Worm (Caenorhabditis elegans): Measurements from ENCODE around the gene K02E2.11.

Gene K02E2.11

DNA sequence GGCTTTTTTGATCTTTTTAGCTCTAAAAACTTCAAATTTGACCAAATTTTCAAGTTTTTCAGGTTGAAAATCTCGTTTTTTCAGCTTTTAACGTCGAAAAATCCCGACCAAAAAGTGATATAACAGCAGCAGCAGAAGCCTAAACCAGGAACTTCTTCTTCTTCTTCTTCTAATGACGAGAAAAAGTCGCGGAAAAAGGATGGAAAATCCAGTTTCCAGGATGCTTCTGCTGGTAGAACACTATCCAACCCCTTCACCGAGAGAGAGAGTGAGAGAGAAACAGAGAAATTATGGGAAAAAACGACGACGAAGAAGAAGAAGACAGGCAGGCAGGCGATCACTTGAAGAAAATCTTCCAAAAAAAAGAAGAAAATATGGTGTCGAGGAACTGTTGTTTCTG is 23.7 kb downstream of the K02E2.11 start (continued):
- TF ChIP-seq F49E8.2 (tag; optimal IDR thresholded peaks at IDR 0.05; ENCODE audit: insufficient read depth) = no peak
- no peak for TF ChIP-seq C17E4.6 (GFP tag; IDR thresholded peaks at IDR 0.05)
- no peak for TF ChIP-seq attf-3 (GFP tag; conservative IDR thresholded peaks at IDR 0.05)
- TF ChIP-seq Y53G8AR.9 (GFP tag; conservative IDR thresholded peaks at IDR 0.05) = no peak

DNA sequence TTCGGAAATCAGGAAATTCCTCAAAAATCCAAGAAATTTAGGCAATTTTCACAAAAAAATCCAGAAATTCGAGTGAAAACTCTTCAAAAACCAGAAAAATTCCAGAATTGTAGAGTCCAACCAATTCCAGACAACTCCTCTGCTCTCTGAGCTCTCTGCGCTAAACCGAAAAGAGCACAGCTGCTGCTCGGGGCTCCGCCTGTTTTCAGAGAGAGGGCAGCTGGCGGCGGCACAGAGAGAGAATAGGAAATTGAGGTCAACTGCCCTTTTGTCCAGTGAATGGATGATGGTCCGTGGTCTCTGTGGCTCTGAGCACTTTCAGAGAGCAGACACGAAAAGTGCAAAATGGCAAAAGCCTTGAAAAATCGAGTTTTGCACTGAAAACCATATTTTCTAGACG is 25.9 kb downstream of the K02E2.11 start:
- TF ChIP-seq efl-1 (GFP tag; optimal IDR thresholded peaks at IDR 0.05) (no peak), madf-10 (tag; optimal IDR thresholded peaks at IDR 0.05) (no peak), mxl-1 (tag; optimal IDR thresholded peaks at IDR 0.05) (no peak), snpc-4 (GFP tag; optimal IDR thresholded peaks at IDR 0.05) (no peak), snpc-4 (tag; optimal IDR thresholded peaks at IDR 0.05) (no peak), K12H6.12 (tag; optimal IDR thresholded peaks at IDR 0.05) (no peak), K11D2.4 (GFP tag; IDR thresholded peaks at IDR 0.05) (no peak), nfya-1 (tag; optimal IDR thresholded peaks at IDR 0.05; ENCODE audit: borderline replicate concordance, insufficient read depth) (no peak), mcd-1 (GFP tag; IDR thresholded peaks at IDR 0.05) (no peak), lin-35 (GFP tag; optimal IDR thresholded peaks at IDR 0.05) (no peak), ztf-3 (GFP tag; optimal IDR thresholded peaks at IDR 0.05) (no peak)

DNA sequence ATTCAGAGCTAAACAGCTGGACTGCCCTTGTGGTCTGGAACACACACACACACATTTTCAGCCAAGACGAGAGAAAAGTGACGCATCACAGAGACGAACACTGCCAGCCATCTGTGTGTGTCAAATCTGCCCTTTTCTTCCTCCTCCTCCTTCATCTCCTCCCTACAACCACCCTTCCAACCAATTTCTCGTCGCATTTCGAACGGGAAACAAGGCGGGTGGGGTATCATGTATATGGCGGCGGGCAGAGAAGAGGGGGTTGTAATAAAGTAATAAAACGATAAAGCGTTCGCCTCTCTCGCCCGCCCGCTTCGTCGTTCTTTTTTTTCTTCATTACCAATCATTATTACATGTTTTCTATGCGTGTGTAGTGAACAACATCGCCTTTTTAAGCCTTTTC is 27.2 kb downstream of the K02E2.11 start:
- peak; percentile 19 for TF ChIP-seq ceh-27 (GFP tag; optimal IDR thresholded peaks at IDR 0.05)
- no peak for TF ChIP-seq B0261.1 (tag; optimal IDR thresholded peaks at IDR 0.05)
- TF ChIP-seq sea-2 (GFP tag; IDR thresholded peaks at IDR 0.05) = 0 out of 2 replicates have a peak, but pooled peaks have one; percentile 38
- no peak for TF ChIP-seq cebp-1 (GFP tag; IDR thresholded peaks at IDR 0.05)
- TF ChIP-seq cebp-1 (tag; optimal IDR thresholded peaks at IDR 0.05) = peak; percentile 31
- TF ChIP-seq madf-8 (GFP tag; conservative IDR thresholded peaks at IDR 0.05) = no peak
- TF ChIP-seq zfh-2 (GFP tag; conservative IDR thresholded peaks at IDR 0.05) = peak; percentile 68
- TF ChIP-seq ets-4 (GFP tag; optimal IDR thresholded peaks at IDR 0.05) = peak; percentile 7
- peak; percentile 38; the same call in 1 of the 2 replicates for TF ChIP-seq dox-1 (GFP tag; IDR thresholded peaks at IDR 0.05)

DNA sequence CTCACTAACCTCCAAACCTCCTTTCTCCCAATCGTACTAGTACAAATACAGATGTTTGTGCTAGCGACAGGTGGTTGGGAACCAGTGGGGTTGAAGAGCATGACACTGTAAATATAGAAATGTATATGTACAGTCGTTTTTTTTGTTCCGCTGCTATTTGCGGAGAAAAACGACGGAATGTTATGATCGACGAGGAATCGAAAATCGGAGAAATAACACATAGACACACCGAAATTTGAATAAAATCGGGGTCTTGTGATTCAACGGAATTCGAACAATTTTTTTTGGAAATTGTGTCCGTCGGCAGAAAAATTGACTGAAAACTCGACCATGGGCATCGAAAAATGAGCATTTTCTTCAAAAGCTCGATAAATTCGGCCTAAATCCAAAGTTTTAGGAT is 28.5 kb downstream of the K02E2.11 start, which contains the start of gene F53H2.3:
F53H2.3 (minus strand) TSS at position 101 of the 400 bp plus-strand sequence.
- TF ChIP-seq F57A8.1 (GFP tag; optimal IDR thresholded peaks at IDR 0.05) = no peak

DNA sequence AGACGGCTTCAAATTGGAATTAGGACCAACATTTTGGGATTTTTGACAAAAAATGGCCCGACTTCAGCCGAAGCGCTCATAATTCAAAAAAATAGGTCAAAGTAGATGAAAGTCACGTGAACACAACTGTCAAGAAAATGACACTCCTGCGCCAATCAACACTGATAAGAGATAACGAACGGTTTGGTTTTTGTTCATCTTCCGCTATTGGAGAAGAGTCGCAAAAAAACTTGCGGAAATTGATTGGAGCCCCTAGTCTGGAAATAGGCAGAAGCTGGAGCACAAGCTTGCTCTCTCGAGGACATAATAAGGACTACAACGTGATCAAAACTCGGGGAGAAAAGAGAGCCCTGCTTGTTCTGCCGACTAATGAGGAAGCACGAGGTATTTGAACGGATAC is 29.1 kb downstream of the K02E2.11 start:
- TF ChIP-seq unc-130 (GFP tag; optimal IDR thresholded peaks at IDR 0.05) = no peak
- TF ChIP-seq Y56A3A.18 (GFP tag; IDR thresholded peaks at IDR 0.05) = peak; percentile 49; the same call in 1 of the 2 replicates
- TF ChIP-seq hlh-12 (tag; optimal IDR thresholded peaks at IDR 0.05) = no peak
- TF ChIP-seq hsf-1 (GFP tag; IDR thresholded peaks at IDR 0.05) = no peak
- TF ChIP-seq lir-1 (GFP tag; conservative IDR thresholded peaks at IDR 0.05) = no peak
- no peak for TF ChIP-seq F57C9.4 (tag; optimal IDR thresholded peaks at IDR 0.05)
- no peak for TF ChIP-seq ztf-25 (GFP tag; IDR thresholded peaks at IDR 0.05)
- peak; percentile 54 for TF ChIP-seq nhr-80 (tag; optimal IDR thresholded peaks at IDR 0.05)
- TF ChIP-seq Y79H2A.3 (GFP tag; conservative IDR thresholded peaks at IDR 0.05) = no peak
- TF ChIP-seq gei-17 (GFP tag; optimal IDR thresholded peaks at IDR 0.05) = no peak
- no peak for TF ChIP-seq ceh-27 (GFP tag; optimal IDR thresholded peaks at IDR 0.05)
- peak in 1 of 2 experiments; percentile 11 for TF ChIP-seq let-607 (tag; optimal IDR thresholded peaks at IDR 0.05)
- TF ChIP-seq hmg-1.2 (GFP tag; IDR thresholded peaks at IDR 0.05) = no peak
- TF ChIP-seq tbx-9 (tag; optimal IDR thresholded peaks at IDR 0.05; ENCODE audit: borderline replicate concordance) = no peak
- TF ChIP-seq tlf-1 (GFP tag; optimal IDR thresholded peaks at IDR 0.05) = peak; percentile 19
- no peak for TF ChIP-seq mel-28 (tag; optimal IDR thresholded peaks at IDR 0.05; ENCODE audit: borderline replicate concordance)
- peak; percentile 56 for TF ChIP-seq ama-1 (optimal IDR thresholded peaks at IDR 0.05)
- no peak for TF ChIP-seq ama-1 (GFP tag; optimal IDR thresholded peaks at IDR 0.05)
- no peak for TF ChIP-seq rcor-1 (GFP tag; IDR thresholded peaks at IDR 0.05)
- TF ChIP-seq chd-7 (tag; optimal IDR thresholded peaks at IDR 0.05) = peak; percentile 48
- no peak for TF ChIP-seq cebp-1 (GFP tag; IDR thresholded peaks at IDR 0.05)
- TF ChIP-seq cebp-1 (tag; optimal IDR thresholded peaks at IDR 0.05) = peak; percentile 34
